Worm (Caenorhabditis elegans) whole organism, mixed stage, embryonic: ENCODE data around the gene clec-179.

ENCODE experiments used
- blmp-1 ChIP-seq: fragments of 150-350 bp; optimal IDR thresholded peaks from 2 replicates; lab custom pipeline; 2014; ENCODE audit warnings: missing biosample characterization, missing genetic modification characterization
- ceh-83 ChIP-seq: fragments of 200-800 bp; sonication (Bioruptor generic); optimal IDR thresholded peaks from 2 replicates; lab custom pipeline; 2018; ENCODE audit warnings: mild to moderate bottlenecking, missing genetic modification characterization, missing compliant biosample characterization
- ces-1 ChIP-seq: fragments of 150-350 bp; optimal IDR thresholded peaks from 2 replicates; lab custom pipeline; 2014; ENCODE audit warnings: missing biosample characterization, missing genetic modification reagents, missing genetic modification characterization
- lsy-2 ChIP-seq: fragments of 150-350 bp; optimal IDR thresholded peaks from 2 replicates; lab custom pipeline; 2014; ENCODE audit warnings: missing biosample characterization, missing genetic modification characterization
- mep-1 ChIP-seq: fragments of 150-350 bp; optimal IDR thresholded peaks from 2 replicates; lab custom pipeline; 2017; ENCODE audit warnings: missing biosample characterization, missing genetic modification reagents, missing genetic modification characterization, inconsistent platforms
- nhr-237 ChIP-seq: fragments of 150-350 bp; optimal IDR thresholded peaks from 2 replicates; lab custom pipeline; 2014; ENCODE audit warnings: missing biosample characterization, missing genetic modification characterization
- sptf-1 ChIP-seq: sonication (generic microtip); optimal IDR thresholded peaks from 2 replicates; lab custom pipeline; 2017; ENCODE audit warnings: mild to moderate bottlenecking, missing genetic modification characterization, moderate library complexity, missing compliant biosample characterization
- tbx-8 ChIP-seq: fragments of 200-800 bp; sonication (Bioruptor generic); optimal IDR thresholded peaks from 2 replicates; lab custom pipeline; 2018; ENCODE audit warnings: mild to moderate bottlenecking, missing genetic modification characterization, moderate library complexity, missing compliant biosample characterization
- unc-39 ChIP-seq: fragments of 150-350 bp; optimal IDR thresholded peaks from 2 replicates; lab custom pipeline; 2014; ENCODE audit warnings: missing biosample characterization, missing genetic modification characterization
- unc-62 ChIP-seq: fragments of 150-350 bp; optimal IDR thresholded peaks from 2 replicates; lab custom pipeline; 2014; ENCODE audit warnings: missing biosample characterization, missing genetic modification reagents, missing genetic modification characterization

- TF ChIP-seq unc-39 (tag; lab: Kevin White, UChicago) (no peak), mep-1 (tag; lab: Kevin White, UChicago) (no peak), sptf-1 (tag; lab: Kevin White, UChicago) (no peak), lsy-2 (no peak), unc-62 (GFP tag; lab: Kevin White, UChicago) (no peak), blmp-1 (tag; lab: Kevin White, UChicago) (no peak), nhr-237 (no peak), ceh-83 (no peak), ces-1 (no peak), tbx-8 (no peak)
Observed at ce11 chrIV:7184597-7184996, at the start of gene clec-179.
